Fruit fly (Drosophila melanogaster): ENCODE data around the gene CG33235.
A peak's percentile ranks its signal among the peaks of the same experiment; 100 is the strongest.

dm6 chrX:11499454-11499853 is 8.1 kb upstream of the CG33235 start:
- TF ChIP-seq Hnf4 (GFP tag; optimal IDR thresholded peaks at IDR 0.05): peak; percentile 76
- no peak for TF ChIP-seq CG9705 (GFP tag; optimal IDR thresholded peaks at IDR 0.05)
- no peak for TF ChIP-seq pan (optimal IDR thresholded peaks at IDR 0.05)
- TF ChIP-seq h (GFP tag; optimal IDR thresholded peaks at IDR 0.05): peak; percentile 78
- no peak for TF ChIP-seq lola (GFP tag; optimal IDR thresholded peaks at IDR 0.05)
- no peak for TF ChIP-seq Hr78 (GFP tag; optimal IDR thresholded peaks at IDR 0.05)
